Worm (Caenorhabditis elegans) whole organism, young adult: ENCODE measurements around the gene str-177.

Source experiments
- B0019.2 ChIP-seq: fragments of 200-800 bp; sonication (Bioruptor generic); conservative IDR thresholded peaks from 2 replicates; pipeline ENCODE4 v1.3.6; 2022; ENCODE audit warnings: missing genetic modification reagents, missing genetic modification characterization, missing compliant biosample characterization
- D2030.7 ChIP-seq: fragments of 200-800 bp; sonication (Bioruptor generic); IDR thresholded peaks from 2 replicates; pipeline ENCODE4 v1.3.6; 2022; ENCODE audit warnings: missing genetic modification reagents, missing genetic modification characterization, missing compliant biosample characterization
- F10E7.11 ChIP-seq: sonication (generic microtip); optimal IDR thresholded peaks from 2 replicates; lab custom pipeline; 2017; ENCODE audit warnings: mild to moderate bottlenecking, missing genetic modification characterization, moderate library complexity, missing compliant biosample characterization
- F23B12.7 ChIP-seq: sonication (generic microtip); optimal IDR thresholded peaks from 2 replicates; lab custom pipeline; 2017; ENCODE audit warnings: missing genetic modification characterization, mild to moderate bottlenecking, missing compliant biosample characterization, antibody characterized with exemption, moderate library complexity; ENCODE audit not compliant: insufficient read depth
- F37B4.10 ChIP-seq: fragments of 200-800 bp; sonication (Bioruptor generic); IDR thresholded peaks from 2 replicates; pipeline ENCODE4 v1.3.6; 2022; ENCODE audit warnings: missing genetic modification characterization, missing compliant biosample characterization
- F49E8.2 ChIP-seq: sonication (generic microtip); optimal IDR thresholded peaks from 3 replicates; lab custom pipeline; 2017; ENCODE audit warnings: missing genetic modification characterization, mild to moderate bottlenecking, missing compliant biosample characterization, antibody characterized with exemption, moderate library complexity; ENCODE audit not compliant: insufficient read depth
- T07F8.4 ChIP-seq: sonication (generic microtip); optimal IDR thresholded peaks from 2 replicates; lab custom pipeline; 2016; ENCODE audit warnings: mild to moderate bottlenecking, missing genetic modification characterization, moderate library complexity, missing compliant biosample characterization
- Y56A3A.18 ChIP-seq: fragments of 200-800 bp; sonication (Bioruptor generic); IDR thresholded peaks from 2 replicates; pipeline ENCODE4 v1.3.6; 2022; ENCODE audit warnings: missing genetic modification reagents, missing genetic modification characterization, missing compliant biosample characterization
- akir-1 ChIP-seq: fragments of 200-800 bp; sonication (Bioruptor generic); optimal IDR thresholded peaks from 2 replicates; lab custom pipeline; 2018; ENCODE audit warnings: mild to moderate bottlenecking, missing genetic modification characterization, moderate library complexity, missing compliant biosample characterization
- ama-1 ChIP-seq, 3 experiments: fragments of 150-350 bp in 1 of 3; sonication (generic microtip) in 2 of 3; optimal IDR thresholded peaks; 2 replicates each; lab custom pipeline; 2014 to 2018; ENCODE audit warnings: missing biosample characterization in 2 of 3, missing genetic modification characterization in 2 of 3, missing genetic modification reagents in 2 of 3
- athp-1 ChIP-seq: sonication (generic microtip); optimal IDR thresholded peaks from 2 replicates; lab custom pipeline; 2017; ENCODE audit warnings: mild to moderate bottlenecking, missing genetic modification characterization, missing compliant biosample characterization
- attf-3 ChIP-seq: fragments of 200-800 bp; sonication (Bioruptor generic); conservative IDR thresholded peaks from 2 replicates; pipeline ENCODE4 v1.3.6; 2022; ENCODE audit warnings: missing genetic modification reagents, missing genetic modification characterization, missing compliant biosample characterization
- attf-6 ChIP-seq: fragments of 200-800 bp; sonication (Bioruptor generic); IDR thresholded peaks from 2 replicates; pipeline ENCODE4 v1.3.6; 2022; ENCODE audit warnings: missing genetic modification reagents, missing genetic modification characterization, missing compliant biosample characterization
- ccch-3 ChIP-seq: fragments of 200-800 bp; sonication (Bioruptor generic); optimal IDR thresholded peaks from 2 replicates; lab custom pipeline; 2018; ENCODE audit warnings: mild to moderate bottlenecking, missing genetic modification characterization, missing compliant biosample characterization
- cebp-1 ChIP-seq, 2 experiments: fragments of 200-800 bp in 1 of 2; sonication (Bioruptor generic) in 1 of 2; sonication (generic microtip) in 1 of 2; IDR thresholded peaks in 1 of 2; optimal IDR thresholded peaks in 1 of 2; 2 replicates each; pipeline versions ENCODE4 v1.3.6 to Lab custom; 2017 to 2022; ENCODE audit warnings: missing compliant biosample characterization in 2 of 2, missing genetic modification characterization in 2 of 2, mild to moderate bottlenecking in 1 of 2, missing genetic modification reagents in 1 of 2, moderate library complexity in 1 of 2
- ceh-100 ChIP-seq: fragments of 200-800 bp; sonication (Bioruptor generic); IDR thresholded peaks from 2 replicates; pipeline ENCODE4 v1.3.6; 2022; ENCODE audit warnings: missing genetic modification reagents, missing genetic modification characterization, missing compliant biosample characterization
- ceh-79 ChIP-seq: sonication (generic microtip); optimal IDR thresholded peaks from 2 replicates; lab custom pipeline; 2017; ENCODE audit warnings: mild to moderate bottlenecking, missing genetic modification characterization, missing compliant biosample characterization
- chd-7 ChIP-seq: sonication (generic microtip); optimal IDR thresholded peaks from 2 replicates; lab custom pipeline; 2016; ENCODE audit warnings: mild to moderate bottlenecking, missing genetic modification characterization, moderate library complexity, missing compliant biosample characterization
- efl-1 ChIP-seq: fragments of 150-350 bp; optimal IDR thresholded peaks from 2 replicates; lab custom pipeline; 2014; ENCODE audit warnings: missing biosample characterization, missing genetic modification reagents, missing genetic modification characterization
- egl-18 ChIP-seq: fragments of 200-800 bp; sonication (Bioruptor generic); IDR thresholded peaks from 2 replicates; pipeline ENCODE4 v1.3.6; 2022; ENCODE audit warnings: missing genetic modification reagents, missing genetic modification characterization, missing compliant biosample characterization
- ets-4 ChIP-seq: fragments of 200-800 bp; sonication (Bioruptor generic); optimal IDR thresholded peaks from 2 replicates; lab custom pipeline; 2018; ENCODE audit warnings: mild to moderate bottlenecking, missing genetic modification characterization, missing compliant biosample characterization
- fkh-3 ChIP-seq: sonication (generic microtip); optimal IDR thresholded peaks from 2 replicates; lab custom pipeline; 2016; ENCODE audit warnings: mild to moderate bottlenecking, missing genetic modification characterization, missing compliant biosample characterization
- him-1 ChIP-seq: sonication (generic microtip); optimal IDR thresholded peaks from 2 replicates; lab custom pipeline; 2016; ENCODE audit warnings: missing genotype, missing genetic modification reagents, missing genetic modification characterization, missing compliant biosample characterization
- hlh-12 ChIP-seq: sonication (generic microtip); optimal IDR thresholded peaks from 2 replicates; lab custom pipeline; 2016; ENCODE audit warnings: missing genetic modification characterization, missing compliant biosample characterization
- hrde-1 ChIP-seq: sonication (generic microtip); optimal IDR thresholded peaks from 2 replicates; lab custom pipeline; 2016; ENCODE audit warnings: missing genetic modification characterization, mild to moderate bottlenecking, missing compliant biosample characterization, moderate library complexity, missing genotype, missing genetic modification reagents, borderline replicate concordance
- lag-1 ChIP-seq: fragments of 200-800 bp; sonication (Bioruptor generic); IDR thresholded peaks from 2 replicates; pipeline ENCODE4 v1.3.6; 2022; ENCODE audit warnings: missing genetic modification reagents, missing genetic modification characterization, missing compliant biosample characterization
- let-607 ChIP-seq, 2 experiments: fragments of 200-800 bp in 1 of 2; sonication (Bioruptor generic) in 1 of 2; sonication (generic microtip) in 1 of 2; optimal IDR thresholded peaks; 2 replicates each; lab custom pipeline; 2016 to 2018; ENCODE audit warnings: mild to moderate bottlenecking in 2 of 2, missing compliant biosample characterization in 2 of 2, missing genetic modification characterization in 2 of 2, moderate library complexity in 2 of 2, missing genotype in 1 of 2
- lin-26 ChIP-seq: fragments of 200-800 bp; sonication (Bioruptor generic); IDR thresholded peaks from 2 replicates; pipeline ENCODE4 v1.3.6; 2022; ENCODE audit warnings: missing genetic modification reagents, missing genetic modification characterization, missing compliant biosample characterization
- lin-35 ChIP-seq, 3 experiments: fragments of 150-350 bp in 2 of 3; sonication (generic microtip) in 1 of 3; optimal IDR thresholded peaks; 2 replicates each; lab custom pipeline; 2014 to 2018; ENCODE audit warnings: missing biosample characterization in 3 of 3, missing genetic modification characterization in 3 of 3, missing genetic modification reagents in 3 of 3
- lin-54 ChIP-seq: fragments of 200-800 bp; sonication (Bioruptor generic); optimal IDR thresholded peaks from 2 replicates; lab custom pipeline; 2018; ENCODE audit warnings: mild to moderate bottlenecking, missing genetic modification characterization, missing compliant biosample characterization
- madf-3 ChIP-seq: fragments of 200-800 bp; sonication (Bioruptor generic); IDR thresholded peaks from 2 replicates; pipeline ENCODE4 v1.3.6; 2022; ENCODE audit warnings: missing genetic modification reagents, missing genetic modification characterization, missing compliant biosample characterization
- madf-8 ChIP-seq: fragments of 200-800 bp; sonication (Bioruptor generic); conservative IDR thresholded peaks from 2 replicates; pipeline ENCODE4 v1.3.6; 2022; ENCODE audit warnings: missing genetic modification reagents, missing genetic modification characterization, missing compliant biosample characterization
- mel-28 ChIP-seq: sonication (generic microtip); optimal IDR thresholded peaks from 2 replicates; lab custom pipeline; 2016; ENCODE audit warnings: borderline replicate concordance, mild to moderate bottlenecking, missing genetic modification characterization, missing compliant biosample characterization
- mxl-1 ChIP-seq: sonication (generic microtip); optimal IDR thresholded peaks from 2 replicates; lab custom pipeline; 2016; ENCODE audit warnings: missing genetic modification characterization, missing compliant biosample characterization
- nfya-2 ChIP-seq: fragments of 200-800 bp; sonication (Bioruptor generic); IDR thresholded peaks from 2 replicates; pipeline ENCODE4 v1.3.6; 2022; ENCODE audit warnings: missing genetic modification reagents, missing genetic modification characterization, missing compliant biosample characterization
- nhr-120 ChIP-seq: fragments of 200-800 bp; sonication (Bioruptor generic); IDR thresholded peaks from 2 replicates; pipeline ENCODE4 v1.3.6; 2022; ENCODE audit warnings: missing genetic modification characterization, missing compliant biosample characterization
- pha-4 ChIP-seq: fragments of 150-350 bp; sonication (generic microtip); optimal IDR thresholded peaks from 2 replicates; lab custom pipeline; 2014; ENCODE audit warnings: missing biosample characterization, missing genetic modification reagents, missing genetic modification characterization
- sea-2 ChIP-seq: fragments of 200-800 bp; sonication (Bioruptor generic); IDR thresholded peaks from 2 replicates; pipeline ENCODE4 v1.3.6; 2022; ENCODE audit warnings: missing genetic modification characterization, missing compliant biosample characterization
- snpc-3.4 ChIP-seq: sonication (generic microtip); optimal IDR thresholded peaks from 2 replicates; lab custom pipeline; 2017; ENCODE audit warnings: missing genetic modification characterization, mild to moderate bottlenecking, missing compliant biosample characterization, antibody characterized with exemption, moderate library complexity, missing genotype, missing genetic modification reagents
- tbx-9 ChIP-seq: sonication (generic microtip); optimal IDR thresholded peaks from 2 replicates; lab custom pipeline; 2016; ENCODE audit warnings: borderline replicate concordance, missing genetic modification characterization, inconsistent platforms, missing compliant biosample characterization
- xnd-1 ChIP-seq: sonication (generic microtip); optimal IDR thresholded peaks from 2 replicates; lab custom pipeline; 2016; ENCODE audit warnings: missing genotype, missing genetic modification reagents, missing genetic modification characterization, missing compliant biosample characterization
- ztf-18 ChIP-seq: sonication (generic microtip); optimal IDR thresholded peaks from 2 replicates; lab custom pipeline; 2016; ENCODE audit warnings: missing genotype, mild to moderate bottlenecking, missing genetic modification characterization, missing compliant biosample characterization

Gene str-177

DNA sequence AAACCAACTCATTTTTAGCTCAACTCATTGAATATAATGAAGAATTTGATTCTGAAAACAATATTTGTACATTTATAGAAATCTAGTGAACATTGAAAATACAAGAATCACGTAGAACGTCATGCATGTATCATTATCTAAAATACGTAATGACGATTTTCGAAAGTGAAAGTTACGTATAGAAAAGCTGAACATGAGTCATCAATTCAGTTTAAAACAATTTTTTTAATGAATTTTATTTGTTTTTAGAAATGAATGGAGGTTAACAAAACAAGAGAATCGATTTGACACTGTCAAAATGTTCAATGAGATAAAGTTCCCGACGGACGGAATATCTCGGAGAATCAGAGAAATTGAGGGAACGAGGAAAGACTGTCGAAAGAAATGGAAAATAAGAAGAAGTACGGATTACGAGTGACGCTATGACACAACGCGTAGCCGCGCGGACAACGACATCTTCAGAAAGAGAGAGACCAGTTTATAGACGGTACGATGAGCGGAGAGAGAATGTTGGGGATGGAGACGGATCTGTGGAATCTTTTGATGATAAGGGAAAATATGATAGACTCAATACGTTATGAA, 17.0 kb downstream of the str-177 start, which contains the start of gene ptr-1:
Gene ptr-1, minus strand, starts transcription at position 51 of the 582 bp plus-strand sequence.
- TF ChIP-seq egl-18 (GFP tag; lab: Robert Waterston, UW) (no peak), lin-35 (GFP tag; optimal IDR thresholded peaks at IDR 0.05; lab: Kevin White, UChicago) (no peak), mxl-1 (tag; lab: Kevin White, UChicago) (no peak), B0019.2 (GFP tag; lab: Robert Waterston, UW) (no peak), him-1 (tag; lab: Kevin White, UChicago) (no peak), nhr-120 (GFP tag; lab: Robert Waterston, UW) (no peak), F37B4.10 (GFP tag; lab: Robert Waterston, UW) (0 out of 2 replicates have a peak, but pooled peaks have one; percentile 44), ceh-79 (tag; lab: Kevin White, UChicago) (no peak), madf-8 (GFP tag; lab: Robert Waterston, UW) (no peak)

ce11 chrV:9175218-9175837, 23.5 kb downstream of the str-177 start, which contains the start of gene spas-1:
Gene spas-1, plus strand, starts transcription at chrV:9175789.
- TF ChIP-seq F10E7.11 (tag; lab: Kevin White, UChicago): no peak
- no peak for TF ChIP-seq sea-2 (GFP tag; lab: Robert Waterston, UW)
- peak; percentile 79 for TF ChIP-seq efl-1 (GFP tag; lab: Kevin White, UChicago)
- no peak for TF ChIP-seq lin-26 (GFP tag; lab: Robert Waterston, UW)
- no peak for TF ChIP-seq F49E8.2
- TF ChIP-seq F23B12.7 (tag; lab: Kevin White, UChicago): peak; percentile 88
- TF ChIP-seq attf-6: no peak
- no peak for TF ChIP-seq fkh-3
- TF ChIP-seq lin-35 (GFP tag; optimal IDR thresholded peaks at IDR 0.05; lab: Kevin White, UChicago): peak; percentile 23 to 96 (median 81)
- TF ChIP-seq tbx-9 (tag; lab: Kevin White, UChicago): no peak
- no peak for TF ChIP-seq B0019.2 (GFP tag; lab: Robert Waterston, UW)
- TF ChIP-seq pha-4 (tag; lab: Kevin White, UChicago): peak; percentile 81
- TF ChIP-seq lag-1 (GFP tag; lab: Robert Waterston, UW): no peak
- no peak for TF ChIP-seq T07F8.4
- 0 out of 2 replicates have a peak, but pooled peaks have one; percentile 37 for TF ChIP-seq cebp-1 (GFP tag; IDR thresholded peaks at IDR 0.05; lab: Robert Waterston, UW)
- peak; percentile 89 for TF ChIP-seq cebp-1 (tag; optimal IDR thresholded peaks at IDR 0.05; lab: Kevin White, UChicago)
- TF ChIP-seq hlh-12 (tag; lab: Kevin White, UChicago): no peak
- TF ChIP-seq ama-1 (optimal IDR thresholded peaks at IDR 0.05; lab: Kevin White, UChicago): no peak
- no peak for TF ChIP-seq ama-1 (GFP tag; optimal IDR thresholded peaks at IDR 0.05; lab: Kevin White, UChicago)
- TF ChIP-seq chd-7 (tag; lab: Kevin White, UChicago): no peak
- peak; percentile 98 for TF ChIP-seq ztf-18
- TF ChIP-seq let-607 (tag; optimal IDR thresholded peaks at IDR 0.05; lab: Kevin White, UChicago): peak in 1 of 2 experiments; percentile 47
- no peak for TF ChIP-seq nfya-2 (GFP tag; lab: Robert Waterston, UW)
- TF ChIP-seq xnd-1: peak; percentile 40
- TF ChIP-seq D2030.7: no peak; the same call in 1 of the 2 replicates
- no peak for TF ChIP-seq mel-28 (tag; lab: Kevin White, UChicago)
- peak; percentile 49; the same call in 1 of the 2 replicates for TF ChIP-seq Y56A3A.18
- TF ChIP-seq lin-54: peak; percentile 97
- no peak for TF ChIP-seq ets-4
- TF ChIP-seq madf-3 (GFP tag; lab: Robert Waterston, UW): 0 out of 2 replicates have a peak, but pooled peaks have one; percentile 5
- peak; percentile 71 for TF ChIP-seq snpc-3.4 (tag; lab: Kevin White, UChicago)
- peak; percentile 34; the same call in 1 of the 2 replicates for TF ChIP-seq ceh-100 (GFP tag; lab: Robert Waterston, UW)
- TF ChIP-seq ceh-79 (tag; lab: Kevin White, UChicago): no peak
- no peak for TF ChIP-seq hrde-1 (tag; lab: Kevin White, UChicago)
- TF ChIP-seq athp-1 (tag; lab: Kevin White, UChicago): no peak
- TF ChIP-seq madf-8 (GFP tag; lab: Robert Waterston, UW): no peak; the same call in 1 of the 2 replicates
- TF ChIP-seq akir-1 (GFP tag; lab: Kevin White, UChicago): no peak
- TF ChIP-seq ccch-3 (GFP tag; lab: Kevin White, UChicago): no peak
- TF ChIP-seq attf-3 (GFP tag; lab: Robert Waterston, UW): 0 out of 2 replicates have a peak, but pooled peaks have one; percentile 14
